Worm (Caenorhabditis elegans) whole organism, L4/young adult: ENCODE results near the gene T09E8.4.

Experiments used
- dao-5 ChIP-seq: sonication (generic microtip); optimal IDR thresholded peaks from 2 replicates; lab custom pipeline; 2016; ENCODE audit warnings: missing genotype, missing genetic modification characterization, moderate library complexity, missing compliant biosample characterization
- him-1 ChIP-seq: sonication (generic microtip); optimal IDR thresholded peaks from 2 replicates; lab custom pipeline; 2016; ENCODE audit warnings: missing genotype, missing genetic modification reagents, missing genetic modification characterization, missing compliant biosample characterization

DNA sequence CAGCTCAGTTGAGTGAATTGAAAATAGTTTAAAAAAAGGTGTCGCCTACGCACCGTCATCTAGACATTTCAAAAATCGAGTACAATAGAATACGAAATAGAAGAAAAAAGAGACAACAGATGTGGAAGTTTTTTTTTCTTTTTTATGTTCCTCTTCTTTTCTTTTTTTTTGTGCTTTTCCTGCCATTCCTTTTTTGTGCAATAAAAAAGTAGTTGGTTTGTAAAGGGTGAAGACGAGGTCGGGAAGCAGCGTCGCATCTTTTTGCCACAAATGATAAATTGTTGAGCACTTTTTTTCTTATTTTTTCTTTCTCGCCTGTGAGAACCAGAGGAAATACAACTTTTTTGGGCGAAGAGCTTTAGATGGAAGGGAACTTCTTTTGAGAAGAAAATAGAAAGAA lies 22.5 kb upstream of the T09E8.4 start:
- TF ChIP-seq him-1 (tag; lab: Kevin White, UChicago) (no peak), dao-5 (no peak)
